Worm (Caenorhabditis elegans) whole organism, late embryonic: Measurements from ENCODE around the gene anmt-2.

Source experiments
- C08G9.2 ChIP-seq: sonication (generic microtip); optimal IDR thresholded peaks from 2 replicates; lab custom pipeline; 2016; ENCODE audit warnings: mild to moderate bottlenecking, missing genetic modification characterization, moderate library complexity, missing compliant biosample characterization
- C38D4.7 ChIP-seq: fragments of 200-800 bp; sonication (Bioruptor generic); optimal IDR thresholded peaks from 2 replicates; lab custom pipeline; 2018; ENCODE audit warnings: mild to moderate bottlenecking, missing genetic modification characterization, moderate library complexity, missing compliant biosample characterization
- F13H6.1 ChIP-seq: sonication (generic microtip); optimal IDR thresholded peaks from 2 replicates; lab custom pipeline; 2016; ENCODE audit warnings: missing genetic modification characterization, missing compliant biosample characterization
- K02D7.2 ChIP-seq: sonication (generic microtip); optimal IDR thresholded peaks from 2 replicates; lab custom pipeline; 2017; ENCODE audit warnings: mild to moderate bottlenecking, missing genetic modification characterization, missing compliant biosample characterization
- T23F11.4 ChIP-seq: fragments of 200-800 bp; sonication (Bioruptor generic); optimal IDR thresholded peaks from 2 replicates; lab custom pipeline; 2018; ENCODE audit warnings: mild to moderate bottlenecking, missing genetic modification characterization, missing compliant biosample characterization
- Y22D7AL.16 ChIP-seq: sonication (generic microtip); optimal IDR thresholded peaks from 2 replicates; lab custom pipeline; 2016; ENCODE audit warnings: missing genetic modification characterization, missing compliant biosample characterization
- ahr-1 ChIP-seq: sonication (generic microtip); optimal IDR thresholded peaks from 2 replicates; lab custom pipeline; 2016; ENCODE audit warnings: missing genetic modification characterization, missing compliant biosample characterization
- ceh-14 ChIP-seq: sonication (generic microtip); optimal IDR thresholded peaks from 2 replicates; lab custom pipeline; 2016; ENCODE audit warnings: missing genotype, missing genetic modification characterization, missing compliant biosample characterization
- ceh-18 ChIP-seq: sonication (generic microtip); optimal IDR thresholded peaks from 2 replicates; lab custom pipeline; 2016; ENCODE audit warnings: missing genetic modification characterization, missing compliant biosample characterization
- ceh-19 ChIP-seq: fragments of 200-800 bp; sonication (Bioruptor generic); optimal IDR thresholded peaks from 2 replicates; lab custom pipeline; 2018; ENCODE audit warnings: mild to moderate bottlenecking, missing genetic modification characterization, missing compliant biosample characterization
- ceh-2 ChIP-seq: sonication (generic microtip); optimal IDR thresholded peaks from 2 replicates; lab custom pipeline; 2016; ENCODE audit warnings: missing genotype, missing genetic modification characterization, missing compliant biosample characterization
- ceh-24 ChIP-seq: sonication (generic microtip); optimal IDR thresholded peaks from 2 replicates; lab custom pipeline; 2016; ENCODE audit warnings: mild to moderate bottlenecking, missing genetic modification characterization, missing compliant biosample characterization
- ceh-30 ChIP-seq: fragments of 150-350 bp; optimal IDR thresholded peaks from 2 replicates; lab custom pipeline; 2014; ENCODE audit warnings: missing biosample characterization, missing genetic modification characterization
- ceh-31 ChIP-seq: sonication (generic microtip); optimal IDR thresholded peaks from 2 replicates; lab custom pipeline; 2016; ENCODE audit warnings: missing genetic modification characterization, missing compliant biosample characterization
- ceh-45 ChIP-seq: fragments of 200-800 bp; sonication (Bioruptor generic); IDR thresholded peaks from 2 replicates; pipeline ENCODE4 v1.3.6; 2022; ENCODE audit warnings: missing genetic modification reagents, missing genetic modification characterization, missing compliant biosample characterization
- ceh-6 ChIP-seq: fragments of 200-800 bp; sonication (Bioruptor generic); optimal IDR thresholded peaks from 2 replicates; lab custom pipeline; 2018; ENCODE audit warnings: mild to moderate bottlenecking, missing genetic modification characterization, missing compliant biosample characterization
- che-1 ChIP-seq: sonication (generic microtip); optimal IDR thresholded peaks from 2 replicates; lab custom pipeline; 2016; ENCODE audit warnings: mild to moderate bottlenecking, missing genetic modification characterization, missing compliant biosample characterization
- dve-1 ChIP-seq: sonication (generic microtip); optimal IDR thresholded peaks from 2 replicates; lab custom pipeline; 2017; ENCODE audit warnings: antibody characterized with exemption, mild to moderate bottlenecking, missing genetic modification characterization, missing compliant biosample characterization
- elt-2 ChIP-seq: sonication (generic microtip); optimal IDR thresholded peaks from 2 replicates; lab custom pipeline; 2016; ENCODE audit warnings: missing genetic modification reagents, missing genetic modification characterization, missing compliant biosample characterization
- fkh-10 ChIP-seq: fragments of 150-350 bp; optimal IDR thresholded peaks from 2 replicates; lab custom pipeline; 2014; ENCODE audit warnings: missing biosample characterization, missing genetic modification reagents, missing genetic modification characterization
- fkh-6 ChIP-seq: sonication (generic microtip); optimal IDR thresholded peaks from 2 replicates; lab custom pipeline; 2016; ENCODE audit warnings: missing genetic modification characterization, missing compliant biosample characterization
- gmeb-2 ChIP-seq: sonication (generic microtip); optimal IDR thresholded peaks from 2 replicates; lab custom pipeline; 2016; ENCODE audit warnings: missing genetic modification characterization, inconsistent platforms, missing compliant biosample characterization
- hlh-13 ChIP-seq: fragments of 200-800 bp; sonication (Bioruptor generic); optimal IDR thresholded peaks from 2 replicates; lab custom pipeline; 2018; ENCODE audit warnings: mild to moderate bottlenecking, missing genetic modification characterization, missing compliant biosample characterization
- hlh-15 ChIP-seq: sonication (generic microtip); optimal IDR thresholded peaks from 2 replicates; lab custom pipeline; 2016; ENCODE audit warnings: missing genetic modification characterization, missing compliant biosample characterization
- lin-11 ChIP-seq: fragments of 200-800 bp; sonication (Bioruptor generic); optimal IDR thresholded peaks from 2 replicates; lab custom pipeline; 2018; ENCODE audit warnings: mild to moderate bottlenecking, missing genetic modification characterization, missing compliant biosample characterization
- nfya-1 ChIP-seq: sonication (generic microtip); optimal IDR thresholded peaks from 2 replicates; lab custom pipeline; 2017; ENCODE audit warnings: missing genetic modification characterization, mild to moderate bottlenecking, missing compliant biosample characterization, antibody characterized with exemption, moderate library complexity
- pat-9 ChIP-seq: fragments of 200-800 bp; sonication (Bioruptor generic); optimal IDR thresholded peaks from 2 replicates; lab custom pipeline; 2018; ENCODE audit warnings: mild to moderate bottlenecking, missing genetic modification characterization, moderate library complexity, missing compliant biosample characterization
- pax-1 ChIP-seq: fragments of 150-350 bp; optimal IDR thresholded peaks from 2 replicates; lab custom pipeline; 2014; ENCODE audit warnings: missing biosample characterization, missing genetic modification characterization
- pha-2 ChIP-seq: sonication (generic microtip); optimal IDR thresholded peaks from 2 replicates; lab custom pipeline; 2017; ENCODE audit warnings: mild to moderate bottlenecking, missing genetic modification characterization, missing compliant biosample characterization
- pha-4 ChIP-seq: fragments of 150-350 bp; optimal IDR thresholded peaks from 2 replicates; lab custom pipeline; 2018; ENCODE audit warnings: missing biosample characterization, missing genetic modification reagents, missing genetic modification characterization
- ref-2 ChIP-seq: sonication (generic microtip); optimal IDR thresholded peaks from 2 replicates; lab custom pipeline; 2016; ENCODE audit warnings: missing genetic modification characterization, missing compliant biosample characterization
- rnt-1 ChIP-seq: sonication (generic microtip); optimal IDR thresholded peaks from 2 replicates; lab custom pipeline; 2016; ENCODE audit warnings: missing genetic modification characterization, missing compliant biosample characterization
- sdc-2 ChIP-seq: sonication (generic microtip); optimal IDR thresholded peaks from 2 replicates; lab custom pipeline; 2016; ENCODE audit warnings: missing genotype, missing genetic modification characterization, missing compliant biosample characterization
- sox-4 ChIP-seq: sonication (generic microtip); optimal IDR thresholded peaks from 2 replicates; lab custom pipeline; 2017; ENCODE audit warnings: mild to moderate bottlenecking, missing genetic modification characterization, inconsistent platforms, missing compliant biosample characterization
- syd-9 ChIP-seq: sonication (generic microtip); optimal IDR thresholded peaks from 2 replicates; lab custom pipeline; 2016; ENCODE audit warnings: mild to moderate bottlenecking, missing genetic modification characterization, moderate library complexity, missing compliant biosample characterization
- tbx-2 ChIP-seq: sonication (generic microtip); optimal IDR thresholded peaks from 2 replicates; lab custom pipeline; 2016; ENCODE audit warnings: missing genetic modification characterization, missing compliant biosample characterization
- tbx-7 ChIP-seq: sonication (generic microtip); optimal IDR thresholded peaks from 2 replicates; lab custom pipeline; 2016; ENCODE audit warnings: missing genotype, missing genetic modification characterization, missing compliant biosample characterization
- ttx-3 ChIP-seq: sonication (generic microtip); optimal IDR thresholded peaks from 2 replicates; lab custom pipeline; 2016; ENCODE audit warnings: missing genetic modification reagents, missing genetic modification characterization, missing compliant biosample characterization
- unc-42 ChIP-seq: sonication (generic microtip); optimal IDR thresholded peaks from 2 replicates; lab custom pipeline; 2016; ENCODE audit warnings: missing genotype, missing genetic modification characterization, missing compliant biosample characterization
- unc-55 ChIP-seq: sonication (generic microtip); optimal IDR thresholded peaks from 2 replicates; lab custom pipeline; 2017; ENCODE audit warnings: missing biosample characterization, missing genetic modification reagents, missing genetic modification characterization
- unc-86 ChIP-seq: sonication (generic microtip); optimal IDR thresholded peaks from 2 replicates; lab custom pipeline; 2016; ENCODE audit warnings: missing genetic modification characterization, missing compliant biosample characterization
- ztf-16 ChIP-seq: sonication (generic microtip); optimal IDR thresholded peaks from 2 replicates; lab custom pipeline; 2017; ENCODE audit warnings: missing genetic modification characterization, missing compliant biosample characterization

anmt-2 gene

ce11 chrIII:6135211-6135610 is 22.3 kb downstream of the anmt-2 start:
- TF ChIP-seq tbx-2 (tag; lab: Kevin White, UChicago) = peak; percentile 29
- TF ChIP-seq unc-42 (tag; lab: Kevin White, UChicago) = peak; percentile 74
- no peak for TF ChIP-seq T23F11.4
- peak; percentile 22 for TF ChIP-seq sdc-2
- peak; percentile 42 for TF ChIP-seq ceh-31 (tag; lab: Kevin White, UChicago)
- TF ChIP-seq elt-2 = no peak
- no peak for TF ChIP-seq K02D7.2 (tag; lab: Kevin White, UChicago)
- TF ChIP-seq ref-2 (tag; lab: Kevin White, UChicago) = peak; percentile 30
- peak; percentile 10 for TF ChIP-seq ceh-19 (GFP tag; lab: Kevin White, UChicago)
- no peak for TF ChIP-seq ceh-45 (GFP tag; lab: Robert Waterston, UW)
- TF ChIP-seq ceh-2 (tag; lab: Kevin White, UChicago) = no peak
- TF ChIP-seq pha-4 (tag; lab: Kevin White, UChicago) = no peak

ce11 chrIII:6134111-6134510 is 23.4 kb downstream of the anmt-2 start:
- TF ChIP-seq elt-2 (peak; percentile 47), ttx-3 (tag; lab: Kevin White, UChicago) (no peak)

DNA sequence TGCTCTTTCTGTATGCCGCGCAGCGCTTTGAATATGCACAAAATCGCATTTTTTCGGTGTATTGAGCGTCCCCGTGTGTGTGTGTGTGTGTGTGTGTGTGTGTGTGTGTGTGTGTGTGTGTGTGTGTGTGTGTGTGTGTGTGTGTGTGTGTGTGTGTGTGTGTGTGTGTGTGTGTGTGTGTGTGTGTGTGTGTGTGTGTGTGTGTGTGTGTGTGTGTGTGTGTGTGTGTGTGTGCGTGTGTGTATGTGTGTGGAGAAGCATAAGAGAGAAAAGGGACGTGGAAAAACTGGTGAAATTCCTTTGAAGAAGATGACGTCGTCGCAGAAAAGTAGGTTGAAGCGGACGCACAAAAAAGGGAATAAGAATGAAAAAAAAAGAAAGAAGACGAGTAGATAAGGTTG is 24.2 kb downstream of the anmt-2 start:
- peak; percentile 27 for TF ChIP-seq pha-2 (tag; lab: Kevin White, UChicago)
- TF ChIP-seq fkh-6 (tag; lab: Kevin White, UChicago) = peak; percentile 7
- peak; percentile 44 for TF ChIP-seq hlh-13 (GFP tag; lab: Kevin White, UChicago)
- TF ChIP-seq che-1 (tag; lab: Kevin White, UChicago) = peak; percentile 49
- TF ChIP-seq gmeb-2 (tag; lab: Kevin White, UChicago) = peak; percentile 71
- peak; percentile 3 for TF ChIP-seq C08G9.2 (tag; lab: Kevin White, UChicago)
- peak; percentile 3 for TF ChIP-seq ceh-31 (tag; lab: Kevin White, UChicago)
- peak; percentile 59 for TF ChIP-seq ceh-19 (GFP tag; lab: Kevin White, UChicago)
- TF ChIP-seq unc-42 (tag; lab: Kevin White, UChicago) = peak; percentile 34
- peak; percentile 5 for TF ChIP-seq Y22D7AL.16 (tag; lab: Kevin White, UChicago)
- TF ChIP-seq elt-2 = peak; percentile 54
- peak; percentile 49 for TF ChIP-seq tbx-2 (tag; lab: Kevin White, UChicago)
- TF ChIP-seq lin-11 (tag; lab: Kevin White, UChicago) = peak; percentile 12
- peak; percentile 67 for TF ChIP-seq K02D7.2 (tag; lab: Kevin White, UChicago)
- TF ChIP-seq sox-4 (tag; lab: Kevin White, UChicago) = peak; percentile 60
- peak; percentile 15 for TF ChIP-seq ceh-24
- peak; percentile 59 for TF ChIP-seq ceh-6
- TF ChIP-seq pat-9 (tag; lab: Kevin White, UChicago) = peak; percentile 65
- peak; percentile 39 for TF ChIP-seq ceh-18 (tag; lab: Kevin White, UChicago)
- TF ChIP-seq C38D4.7 (GFP tag; lab: Kevin White, UChicago) = peak; percentile 63
- peak; percentile 65 for TF ChIP-seq T23F11.4

ce11 chrIII:6132068-6132467 is 25.5 kb downstream of the anmt-2 start:
- TF ChIP-seq rnt-1 (tag; lab: Kevin White, UChicago) (peak; percentile 42), K02D7.2 (tag; lab: Kevin White, UChicago) (no peak), elt-2 (peak; percentile 39)
- TF ChIP-seq, all 69 proteins: peak for 2

- peak; percentile 7 for TF ChIP-seq sox-4 (tag; lab: Kevin White, UChicago)
- TF ChIP-seq F13H6.1 (tag; lab: Kevin White, UChicago) = no peak
Observed at ce11 chrIII:6123647-6124046, 33.9 kb downstream of the anmt-2 start.

ce11 chrIII:6120990-6121389 is 36.6 kb downstream of the anmt-2 start:
- no peak for TF ChIP-seq sdc-2
- no peak for TF ChIP-seq ceh-30
- no peak for TF ChIP-seq ceh-14 (tag; lab: Kevin White, UChicago)
- no peak for TF ChIP-seq unc-55 (GFP tag; lab: Kevin White, UChicago)
- no peak for TF ChIP-seq dve-1 (tag; lab: Kevin White, UChicago)
- no peak for TF ChIP-seq fkh-10
- no peak for TF ChIP-seq ahr-1
- no peak for TF ChIP-seq hlh-15
- TF ChIP-seq ceh-24 = no peak
- TF ChIP-seq tbx-7 (tag; lab: Kevin White, UChicago) = no peak
- TF ChIP-seq pax-1 = no peak
- no peak for TF ChIP-seq syd-9 (tag; lab: Kevin White, UChicago)
- no peak for TF ChIP-seq Y22D7AL.16 (tag; lab: Kevin White, UChicago)
- TF ChIP-seq unc-86 (tag; lab: Kevin White, UChicago) = no peak
- TF ChIP-seq che-1 (tag; lab: Kevin White, UChicago) = no peak
- TF ChIP-seq nfya-1 (tag; lab: Kevin White, UChicago) = no peak
- TF ChIP-seq ztf-16 (tag; lab: Kevin White, UChicago) = no peak
